Worm (Caenorhabditis elegans) whole organism, L4/young adult: ENCODE results near the gene pkc-1.
A peak's percentile ranks its signal among the peaks of the same experiment; 100 is the strongest.
"Not testable (repeated sequence)": the region's sequence is repeated elsewhere in the genome, so short reads cannot be mapped to it uniquely, and the experiment has no call there.

Source experiments
- W03F9.2 ChIP-seq: fragments of 150-350 bp; optimal IDR thresholded peaks from 2 replicates; lab custom pipeline; 2014; ENCODE audit warnings: missing biosample characterization, missing genetic modification characterization
- dao-5 ChIP-seq: sonication (generic microtip); optimal IDR thresholded peaks from 2 replicates; lab custom pipeline; 2016; ENCODE audit warnings: missing genotype, missing genetic modification characterization, moderate library complexity, missing compliant biosample characterization
- him-1 ChIP-seq: sonication (generic microtip); optimal IDR thresholded peaks from 2 replicates; lab custom pipeline; 2016; ENCODE audit warnings: missing genotype, missing genetic modification reagents, missing genetic modification characterization, missing compliant biosample characterization

The pkc-1 gene

DNA sequence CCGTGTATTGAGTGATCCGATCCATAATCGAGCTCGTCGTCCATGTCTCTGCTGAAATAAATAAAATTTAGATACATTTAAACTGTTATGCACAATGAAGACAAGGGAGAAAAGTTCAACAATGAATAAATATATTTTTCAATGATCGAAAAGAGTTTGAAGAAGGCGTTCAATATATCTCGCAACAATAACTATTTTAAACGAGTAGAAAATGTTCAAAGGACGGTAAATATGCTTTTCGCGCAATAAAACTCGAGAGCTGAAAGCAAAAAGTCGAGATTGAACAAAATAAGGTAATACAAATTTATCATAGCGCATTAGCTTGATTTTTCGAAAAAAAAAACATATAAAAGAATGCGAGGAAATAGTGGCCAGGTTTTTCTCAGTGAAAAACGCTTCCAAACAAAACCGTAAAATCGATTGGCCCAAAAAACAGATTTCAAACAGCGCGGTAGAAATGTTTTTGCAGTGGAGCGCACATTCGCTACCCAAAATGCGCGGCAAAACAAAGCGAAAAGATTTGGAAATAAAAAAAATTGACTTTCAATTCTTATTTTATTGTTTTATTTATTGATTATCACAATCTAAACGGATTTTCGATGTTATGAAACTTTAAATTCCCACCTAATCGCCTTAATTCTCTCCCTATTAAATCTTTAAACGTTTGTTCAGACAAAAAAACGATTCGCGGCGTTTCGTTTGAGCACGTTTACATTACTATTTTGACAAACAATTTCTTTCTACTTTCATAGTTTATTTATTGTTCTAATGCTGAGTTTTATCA, 9.1 kb upstream of the pkc-1 start, which contains the start of the genes kup-1 and F10C2.4:
Gene kup-1 (minus strand): TSS at position 51 of the 784 bp plus-strand sequence.
Gene F10C2.4 (plus strand): TSS at position 734 of the 784 bp plus-strand sequence.
- TF ChIP-seq W03F9.2 (tag; lab: Kevin White, UChicago) (no peak), him-1 (no peak), dao-5 (tag; lab: Kevin White, UChicago) (no peak)

DNA sequence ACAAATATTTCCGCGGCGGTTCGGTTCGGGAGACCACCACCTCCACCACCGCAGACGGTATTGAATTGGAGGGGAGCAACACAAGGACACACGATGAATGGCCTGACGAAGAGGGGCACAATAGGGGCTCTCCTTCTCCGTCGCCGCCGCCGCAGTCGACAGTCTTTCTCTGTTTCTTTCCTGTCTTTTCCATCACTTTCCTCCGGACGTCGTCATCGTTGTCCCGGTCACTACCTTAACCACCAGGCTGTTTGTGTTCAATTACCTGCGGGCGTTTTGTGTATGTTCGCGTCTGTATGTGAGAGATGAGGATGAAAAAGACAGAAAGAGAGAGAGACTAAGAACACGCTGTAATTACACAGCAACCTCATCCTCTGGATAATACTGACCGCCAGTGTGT, 7.8 kb upstream of the pkc-1 start:
- TF ChIP-seq W03F9.2 (tag; lab: Kevin White, UChicago) = no peak
- TF ChIP-seq dao-5 (tag; lab: Kevin White, UChicago) = no peak
- no peak for TF ChIP-seq him-1

- TF ChIP-seq him-1 (peak; percentile 60), dao-5 (tag; lab: Kevin White, UChicago) (no peak), W03F9.2 (tag; lab: Kevin White, UChicago) (no peak)
Observed at ce11 chrV:12038783-12039182, 6.8 kb upstream of the pkc-1 start.

- TF ChIP-seq him-1 = no peak
- TF ChIP-seq W03F9.2 (tag; lab: Kevin White, UChicago) = no peak
Observed at ce11 chrV:12038317-12038716, 6.4 kb upstream of the pkc-1 start.

ce11 chrV:12037889-12038288, 5.9 kb upstream of the pkc-1 start:
- TF ChIP-seq dao-5 (tag; lab: Kevin White, UChicago) = no peak
- no peak for TF ChIP-seq him-1
- TF ChIP-seq W03F9.2 (tag; lab: Kevin White, UChicago) = no peak

DNA sequence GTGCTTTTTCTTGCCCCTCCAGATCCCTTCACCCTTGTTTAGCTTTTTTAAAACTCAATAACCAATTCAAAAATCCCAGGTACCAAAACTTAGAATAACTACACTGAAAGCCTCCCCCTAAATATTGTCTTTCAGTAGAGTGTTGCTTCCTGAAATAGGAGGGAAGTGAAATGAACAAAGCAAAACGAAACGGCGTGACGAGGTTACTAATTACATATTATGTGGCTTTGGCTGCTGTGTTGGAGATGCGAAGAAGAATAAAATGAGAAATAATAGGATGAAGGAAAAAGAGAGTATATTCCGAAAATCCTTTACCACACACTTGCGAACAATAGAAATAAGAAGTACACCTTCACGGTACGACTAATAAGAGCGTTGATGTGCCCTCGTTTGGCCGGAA, 4.2 kb upstream of the pkc-1 start:
- TF ChIP-seq him-1 (no peak), dao-5 (tag; lab: Kevin White, UChicago) (no peak), W03F9.2 (tag; lab: Kevin White, UChicago) (no peak)

DNA sequence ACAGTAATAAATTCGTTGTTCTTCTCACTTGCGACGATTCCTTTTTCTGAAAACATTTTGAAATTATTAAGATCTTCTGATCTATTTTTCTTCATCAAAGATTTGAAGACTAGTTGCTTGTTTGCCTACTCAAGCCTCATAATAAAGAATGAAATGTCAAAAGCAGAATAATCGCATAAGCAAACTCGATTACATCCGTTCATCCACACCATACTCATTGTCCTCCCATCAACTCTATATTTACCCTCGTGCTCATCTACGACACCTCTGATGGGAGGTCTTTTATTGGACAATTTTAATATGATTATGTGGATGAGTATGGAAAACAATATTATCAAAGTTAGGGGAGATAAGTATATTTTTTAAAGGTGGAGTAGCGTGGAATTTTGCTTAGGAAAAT, 1.9 kb upstream of the pkc-1 start:
- no peak for TF ChIP-seq W03F9.2 (tag; lab: Kevin White, UChicago)
- TF ChIP-seq him-1 = no peak
- no peak for TF ChIP-seq dao-5 (tag; lab: Kevin White, UChicago)

DNA sequence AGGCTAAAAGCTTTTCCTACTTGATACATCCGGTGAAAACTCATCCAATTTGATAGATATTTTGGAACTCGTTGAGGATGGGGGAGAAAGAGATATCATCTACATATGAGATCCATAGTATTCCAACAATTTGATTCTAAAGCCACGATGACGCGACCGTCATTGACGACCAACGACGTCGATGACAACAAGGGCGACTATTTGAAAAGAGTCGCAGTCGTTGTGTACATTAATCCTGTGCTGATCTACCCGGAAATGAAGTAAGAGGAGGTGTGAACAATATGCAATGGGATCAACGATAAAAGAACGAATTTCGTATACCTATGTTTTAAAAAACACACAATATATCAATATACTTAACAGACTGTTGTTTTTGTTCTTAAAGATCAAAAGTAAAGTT, 3.8 kb downstream of the pkc-1 start:
- no peak for TF ChIP-seq dao-5 (tag; lab: Kevin White, UChicago)
- TF ChIP-seq W03F9.2 (tag; lab: Kevin White, UChicago) = no peak
- no peak for TF ChIP-seq him-1

DNA sequence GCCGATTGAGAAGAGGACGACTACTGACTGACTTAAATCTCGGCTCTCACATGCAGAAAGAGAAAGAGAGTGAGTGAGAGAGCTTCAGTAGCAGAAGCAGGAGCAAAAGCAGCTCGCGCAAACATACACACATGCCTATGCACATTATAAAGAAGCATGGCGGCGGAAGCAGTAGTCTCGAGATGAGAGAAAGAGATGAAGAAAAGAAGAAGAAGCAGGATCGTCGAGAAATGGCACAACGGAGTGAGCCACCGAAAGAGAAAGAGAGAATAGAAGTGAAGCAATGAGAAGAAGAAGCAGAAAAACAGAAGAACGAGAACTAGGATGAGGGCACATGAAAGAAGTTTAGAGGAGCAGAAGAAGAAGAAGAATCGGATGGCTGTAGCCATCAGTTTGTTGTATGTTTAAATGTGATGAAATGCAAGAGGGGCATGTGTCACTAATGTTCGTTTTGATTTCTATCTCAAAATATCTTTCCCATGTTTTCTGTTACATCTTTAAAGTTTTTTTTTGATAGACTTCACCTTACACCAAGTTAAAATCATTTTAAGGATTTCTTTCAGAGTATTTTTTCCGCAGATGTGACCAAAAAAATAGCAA, 5.0 kb downstream of the pkc-1 start:
- peak; percentile 80 for TF ChIP-seq him-1
- no peak for TF ChIP-seq W03F9.2 (tag; lab: Kevin White, UChicago)
- TF ChIP-seq dao-5 (tag; lab: Kevin White, UChicago) = no peak

ce11 chrV:12025683-12026082, 6.3 kb downstream of the pkc-1 start:
- peak; percentile 4 for TF ChIP-seq him-1
- TF ChIP-seq dao-5 (tag; lab: Kevin White, UChicago) = no peak
- no peak for TF ChIP-seq W03F9.2 (tag; lab: Kevin White, UChicago)

- TF ChIP-seq dao-5 (tag; lab: Kevin White, UChicago) (no peak), him-1 (peak; percentile 41)
Observed at ce11 chrV:12024273-12024672, 7.7 kb downstream of the pkc-1 start.

ce11 chrV:12020940-12021339, 11.0 kb downstream of the pkc-1 start:
- TF ChIP-seq W03F9.2 (tag; lab: Kevin White, UChicago) (no peak), him-1 (no peak), dao-5 (tag; lab: Kevin White, UChicago) (no peak)

- TF ChIP-seq dao-5 (tag; lab: Kevin White, UChicago); W03F9.2 (tag; lab: Kevin White, UChicago); him-1: not testable (repeated sequence)
Observed at ce11 chrV:12020026-12020425, 11.9 kb downstream of the pkc-1 start, which contains the start of gene F10C2.3. Gene F10C2.3, plus strand, starts transcription at chrV:12020326.

DNA sequence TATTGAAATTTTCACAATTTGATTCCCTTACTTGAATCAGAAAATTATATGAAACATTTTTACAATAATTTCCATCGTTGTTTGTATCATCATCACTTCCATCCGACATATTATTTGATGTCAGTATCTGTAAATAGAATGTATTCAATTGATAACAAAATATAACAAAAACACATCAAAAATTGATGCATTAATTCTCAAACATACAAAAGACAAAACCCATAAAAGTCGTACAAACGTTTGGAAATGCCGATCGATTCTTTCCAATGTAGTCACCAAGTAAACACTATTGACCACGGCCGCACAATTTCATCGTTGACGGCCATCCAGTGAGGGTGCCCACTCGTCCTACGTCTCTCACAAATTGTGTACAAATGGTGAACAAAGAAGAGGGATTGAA, 18.7 kb downstream of the pkc-1 start, which contains the start of gene add-2:
Gene add-2 (minus strand): TSS at position 109 of the 400 bp plus-strand sequence.
- no peak for TF ChIP-seq W03F9.2 (tag; lab: Kevin White, UChicago)
- TF ChIP-seq him-1 = no peak
- no peak for TF ChIP-seq dao-5 (tag; lab: Kevin White, UChicago)
